Fruit fly (Drosophila melanogaster) whole organism, prepupa: Measurements from ENCODE around the gene CG14572.

Experiments used
- CG15336 ChIP-seq: fragments of 200-800 bp; sonication (Bioruptor generic); IDR thresholded peaks from 2 replicates; pipeline ENCODE4 v1.3.6; 2022; ENCODE audit warnings: missing biosample characterization, missing genetic modification characterization
- CG16779 ChIP-seq: fragments of 200-800 bp; sonication (Bioruptor generic); optimal IDR thresholded peaks from 3 replicates; lab custom pipeline; 2017; ENCODE audit warnings: missing biosample characterization, mild to moderate bottlenecking, missing genetic modification characterization
- CG4318 ChIP-seq: fragments of 200-800 bp; sonication (Bioruptor generic); optimal IDR thresholded peaks from 3 replicates; lab custom pipeline; 2017; ENCODE audit warnings: missing biosample characterization, mild to moderate bottlenecking, missing genetic modification characterization
- CG8632 ChIP-seq: fragments of 200-800 bp; sonication (Bioruptor generic); optimal IDR thresholded peaks from 3 replicates; lab custom pipeline; 2016; ENCODE audit warnings: missing biosample characterization, missing genetic modification characterization
- Eip75B ChIP-seq: fragments of 200-800 bp; sonication (Bioruptor generic); optimal IDR thresholded peaks from 3 replicates; lab custom pipeline; 2016; ENCODE audit warnings: missing biosample characterization, missing genetic modification characterization
- Gug ChIP-seq: fragments of 200-800 bp; sonication (Bioruptor generic); IDR thresholded peaks from 2 replicates; pipeline ENCODE4 v1.3.6; 2022; ENCODE audit warnings: missing biosample characterization, missing genetic modification characterization
- Hr39 ChIP-seq: fragments of 200-800 bp; sonication (Bioruptor generic); optimal IDR thresholded peaks from 2 replicates; lab custom pipeline; 2016; ENCODE audit warnings: missing biosample characterization, missing genetic modification characterization
- eg ChIP-seq: fragments of 200-800 bp; sonication (Bioruptor generic); IDR thresholded peaks from 3 replicates; pipeline ENCODE4 v1.3.6; 2022; ENCODE audit warnings: missing biosample characterization, missing genetic modification characterization
- salr ChIP-seq, 2 experiments: fragments of 200-800 bp; sonication (Bioruptor generic); optimal IDR thresholded peaks; 3 replicates each; lab custom pipeline; 2016 to 2018; ENCODE audit warnings: missing biosample characterization in 2 of 2, missing genetic modification characterization in 2 of 2, mild to moderate bottlenecking in 1 of 2
- spab ChIP-seq: fragments of 200-800 bp; sonication (Bioruptor generic); optimal IDR thresholded peaks from 2 replicates; lab custom pipeline; 2017; ENCODE audit warnings: missing biosample characterization, mild to moderate bottlenecking, missing genetic modification characterization, missing genetic modification reagents

DNA sequence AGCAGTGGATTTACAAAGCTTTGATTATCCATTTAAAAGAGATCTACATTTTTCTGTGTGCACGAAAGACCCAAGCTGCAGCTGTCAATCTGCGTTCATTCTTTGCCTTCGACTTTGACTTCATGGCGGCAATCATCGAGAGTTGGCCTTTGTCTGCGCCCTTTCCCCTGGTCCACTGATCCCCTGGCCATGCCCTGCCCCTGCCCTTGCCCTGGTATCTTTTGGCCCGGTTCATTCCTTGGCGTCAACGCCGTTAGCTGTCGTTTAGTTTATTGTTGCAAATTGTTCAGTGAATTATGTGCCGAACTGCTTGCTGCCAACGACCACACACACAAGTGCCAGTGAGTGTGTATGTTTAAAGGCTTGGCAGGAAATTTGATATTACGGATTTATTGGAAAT, 40.4 kb upstream of the CG14572 start:
- no peak for TF ChIP-seq salr (GFP tag; optimal IDR thresholded peaks at IDR 0.05; lab: Kevin White, UChicago)
- TF ChIP-seq eg, result no peak
- no peak for TF ChIP-seq Gug (GFP tag; lab: Robert Waterston, UW)
- TF ChIP-seq CG16779 (tag; lab: Kevin White, UChicago), result no peak
- TF ChIP-seq spab (GFP tag; lab: Kevin White, UChicago), result no peak
- no peak for TF ChIP-seq CG15336
- TF ChIP-seq Eip75B (GFP tag; lab: Kevin White, UChicago), result no peak
- no peak for TF ChIP-seq CG4318
- no peak for TF ChIP-seq Hr39 (GFP tag; lab: Kevin White, UChicago)
- TF ChIP-seq CG8632 (GFP tag; lab: Kevin White, UChicago), result no peak
